Worm (Caenorhabditis elegans) whole organism, L3 larva: ENCODE data around the gene F37C12.21.

Experiments
- R02D3.7 ChIP-seq: fragments of 150-350 bp; optimal IDR thresholded peaks from 2 replicates; lab custom pipeline; 2014; ENCODE audit warnings: missing biosample characterization, missing genetic modification characterization
- daf-12 ChIP-seq: fragments of 150-350 bp; optimal IDR thresholded peaks from 2 replicates; lab custom pipeline; 2014; ENCODE audit warnings: missing biosample characterization, missing genetic modification reagents, missing genetic modification characterization
- lin-15B ChIP-seq: fragments of 150-350 bp; optimal IDR thresholded peaks from 2 replicates; lab custom pipeline; 2014; ENCODE audit warnings: missing biosample characterization, missing genetic modification characterization
- nhr-237 ChIP-seq: fragments of 150-350 bp; optimal IDR thresholded peaks from 2 replicates; lab custom pipeline; 2014; ENCODE audit warnings: missing biosample characterization, missing genetic modification characterization
- pha-4 ChIP-seq: fragments of 150-350 bp; optimal IDR thresholded peaks from 2 replicates; lab custom pipeline; 2014; ENCODE audit warnings: missing biosample characterization, missing genetic modification reagents, missing genetic modification characterization
- snpc-4 ChIP-seq: fragments of 150-350 bp; optimal IDR thresholded peaks from 2 replicates; lab custom pipeline; 2014; ENCODE audit warnings: missing biosample characterization, missing genetic modification characterization
- ztf-11 ChIP-seq: fragments of 150-350 bp; optimal IDR thresholded peaks from 2 replicates; lab custom pipeline; 2014; ENCODE audit warnings: missing biosample characterization, missing genetic modification characterization

- TF ChIP-seq lin-15B (tag; lab: Kevin White, UChicago), result no peak
- TF ChIP-seq snpc-4 (tag; lab: Kevin White, UChicago), result no peak
- TF ChIP-seq ztf-11 (tag; lab: Kevin White, UChicago), result no peak
- TF ChIP-seq nhr-237 (tag; lab: Kevin White, UChicago), result no peak
- no peak for TF ChIP-seq pha-4 (tag; lab: Kevin White, UChicago)
- TF ChIP-seq R02D3.7 (tag; lab: Kevin White, UChicago), result no peak
- no peak for TF ChIP-seq daf-12 (tag; lab: Kevin White, UChicago)
These were observed 27.4 kb downstream of the F37C12.21 start for ce11 chrIII:7215532-7215931.
